Fruit fly (Drosophila melanogaster) whole organism, adult: ENCODE data around the gene CG14135.

Experiments
- CG11617 ChIP-seq: fragments of 200-800 bp; sonication (Bioruptor generic); optimal IDR thresholded peaks from 2 replicates; lab custom pipeline; 2017; ENCODE audit warnings: mild to moderate bottlenecking, missing biosample characterization, missing genetic modification reagents, missing genetic modification characterization
- CG12768 ChIP-seq: fragments of 200-800 bp; sonication (Bioruptor generic); optimal IDR thresholded peaks from 2 replicates; lab custom pipeline; 2017; ENCODE audit warnings: missing biosample characterization, missing genetic modification characterization, mild to moderate bottlenecking, moderate library complexity, missing genetic modification reagents
- CG14711 ChIP-seq: fragments of 200-800 bp; sonication (Bioruptor generic); optimal IDR thresholded peaks from 2 replicates; lab custom pipeline; 2018; ENCODE audit warnings: missing biosample characterization, mild to moderate bottlenecking, missing genetic modification characterization, moderate library complexity
- CG1620 ChIP-seq: fragments of 200-800 bp; sonication (Bioruptor generic); optimal IDR thresholded peaks from 2 replicates; lab custom pipeline; 2016; ENCODE audit warnings: missing biosample characterization, missing genetic modification characterization
- CG33017 ChIP-seq: fragments of 200-800 bp; sonication (Bioruptor generic); optimal IDR thresholded peaks from 2 replicates; lab custom pipeline; 2018; ENCODE audit warnings: missing biosample characterization, mild to moderate bottlenecking, missing genetic modification characterization, moderate library complexity
- CG5204 ChIP-seq: fragments of 200-800 bp; sonication (Bioruptor generic); optimal IDR thresholded peaks from 2 replicates; lab custom pipeline; 2016; ENCODE audit warnings: missing biosample characterization, missing genetic modification characterization
- CG7045 ChIP-seq: fragments of 200-800 bp; sonication (Bioruptor generic); optimal IDR thresholded peaks from 2 replicates; lab custom pipeline; 2017; ENCODE audit warnings: missing biosample characterization, mild to moderate bottlenecking, missing genetic modification characterization
- CG7101 ChIP-seq: fragments of 200-800 bp; sonication (Bioruptor generic); optimal IDR thresholded peaks from 2 replicates; lab custom pipeline; 2018; ENCODE audit warnings: missing biosample characterization, mild to moderate bottlenecking, missing genetic modification characterization, moderate library complexity
- Clk ChIP-seq: fragments of 200-800 bp; sonication (Bioruptor generic); optimal IDR thresholded peaks from 2 replicates; lab custom pipeline; 2017; ENCODE audit warnings: missing biosample characterization, missing genetic modification characterization
- Crg-1 ChIP-seq: fragments of 200-800 bp; sonication (Bioruptor generic); optimal IDR thresholded peaks from 2 replicates; lab custom pipeline; 2016; ENCODE audit warnings: missing biosample characterization, missing genetic modification characterization
- Hr96 ChIP-seq: fragments of 200-800 bp; sonication (Bioruptor generic); optimal IDR thresholded peaks from 2 replicates; lab custom pipeline; 2016; ENCODE audit warnings: missing biosample characterization, missing genetic modification characterization
- Mnt ChIP-seq: fragments of 200-800 bp; sonication (Bioruptor generic); optimal IDR thresholded peaks from 2 replicates; lab custom pipeline; 2016; ENCODE audit warnings: missing biosample characterization, mild to moderate bottlenecking, missing genetic modification characterization
- bab1 ChIP-seq: fragments of 200-800 bp; sonication (Bioruptor generic); optimal IDR thresholded peaks from 3 replicates; lab custom pipeline; 2019; ENCODE audit warnings: missing biosample characterization, mild to moderate bottlenecking, missing genetic modification characterization, moderate library complexity
- cic ChIP-seq: fragments of 200-800 bp; sonication (Bioruptor generic); optimal IDR thresholded peaks from 2 replicates; lab custom pipeline; 2017; ENCODE audit warnings: missing biosample characterization, mild to moderate bottlenecking, missing genetic modification characterization, moderate library complexity
- cnc ChIP-seq, 2 experiments: fragments of >200 bp; optimal IDR thresholded peaks; 2 replicates each; lab custom pipeline; 2017
- kay ChIP-seq: fragments of 200-800 bp; sonication (Bioruptor generic); peaks from one replicate; lab custom pipeline; 2016; ENCODE audit warnings: missing biosample characterization, missing genetic modification characterization, borderline replicate concordance
- ovo ChIP-seq: fragments of 200-800 bp; sonication (Bioruptor generic); optimal IDR thresholded peaks from 2 replicates; lab custom pipeline; 2016; ENCODE audit warnings: missing biosample characterization, missing genetic modification characterization
- pad ChIP-seq: fragments of 200-800 bp; sonication (Bioruptor generic); optimal IDR thresholded peaks from 3 replicates; lab custom pipeline; 2017; ENCODE audit warnings: missing biosample characterization, missing genetic modification characterization, mild to moderate bottlenecking, moderate library complexity, missing genetic modification reagents
- tj ChIP-seq: fragments of 200-800 bp; sonication (Bioruptor generic); optimal IDR thresholded peaks from 3 replicates; lab custom pipeline; 2017; ENCODE audit warnings: missing biosample characterization, mild to moderate bottlenecking, missing genetic modification characterization, moderate library complexity
- toe ChIP-seq: fragments of 200-800 bp; sonication (Bioruptor generic); optimal IDR thresholded peaks from 2 replicates; lab custom pipeline; 2016; ENCODE audit warnings: missing biosample characterization, missing genetic modification characterization

The CG14135 gene

dm6 chr3L:11711059-11711628 is 19.8 kb downstream of the CG14135 start, which contains the start of gene crim:
Gene crim, minus strand, starts transcription at chr3L:11711386.
- TF ChIP-seq CG7045 (GFP tag; lab: Kevin White, UChicago): no peak
- TF ChIP-seq CG33017 (tag; lab: Kevin White, UChicago): no peak
- TF ChIP-seq CG11617 (GFP tag; lab: Kevin White, UChicago): no peak
- peak; percentile 37 for TF ChIP-seq Mnt
- no peak for TF ChIP-seq Clk (GFP tag; lab: Kevin White, UChicago)
- peak; percentile 15 for TF ChIP-seq Crg-1 (GFP tag; lab: Kevin White, UChicago)
- peak; percentile 18 for TF ChIP-seq CG7101
- TF ChIP-seq cic (GFP tag; lab: Kevin White, UChicago): peak; percentile 52
- no peak for TF ChIP-seq toe
- peak; percentile 60 for TF ChIP-seq bab1 (GFP tag; lab: Kevin White, UChicago)
- peak; percentile 18 for TF ChIP-seq pad

DNA sequence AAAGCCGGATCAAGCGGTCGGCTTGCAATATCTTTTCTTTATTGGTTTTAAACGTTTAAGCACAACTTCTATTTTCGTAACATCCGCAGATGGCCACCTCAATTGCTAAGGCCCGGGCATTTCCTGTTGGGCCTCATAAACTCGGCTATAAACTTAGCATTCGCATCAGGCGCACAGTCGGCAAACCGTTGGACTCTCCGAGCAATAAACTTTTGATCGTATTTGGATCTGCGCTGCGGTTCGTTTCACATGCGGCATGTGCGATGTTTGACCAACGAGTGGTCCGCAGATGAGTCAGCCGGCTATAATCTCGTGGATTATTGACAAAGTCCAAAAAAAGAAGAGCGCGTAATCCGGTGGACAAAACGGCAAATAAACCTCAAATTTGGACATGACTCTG is 20.4 kb downstream of the CG14135 start:
- TF ChIP-seq Crg-1 (GFP tag; lab: Kevin White, UChicago): no peak
- no peak for TF ChIP-seq CG1620 (GFP tag; lab: Kevin White, UChicago)

DNA sequence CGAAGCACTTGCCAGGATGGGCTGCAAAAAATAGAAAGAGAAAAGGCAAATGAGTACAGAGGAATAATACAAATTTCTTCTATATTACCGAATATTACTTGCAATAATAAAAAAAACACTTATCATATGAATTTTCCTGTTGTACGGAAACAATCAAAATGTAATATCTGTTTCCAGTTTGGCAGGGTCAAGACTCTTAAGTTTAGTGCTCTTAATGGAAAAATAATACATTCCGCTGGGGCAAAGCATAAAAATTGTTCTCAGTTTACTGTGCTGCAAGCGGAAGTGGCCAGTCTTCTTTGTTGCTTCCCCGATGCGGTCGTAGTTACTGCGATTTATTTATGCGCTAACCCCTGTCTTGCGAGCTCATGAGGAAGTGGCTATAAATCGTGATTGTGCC is 21.5 kb downstream of the CG14135 start:
- no peak for TF ChIP-seq bab1 (GFP tag; lab: Kevin White, UChicago)
- TF ChIP-seq CG12768 (GFP tag; lab: Kevin White, UChicago): no peak
- no peak for TF ChIP-seq Mnt
- TF ChIP-seq Clk (GFP tag; lab: Kevin White, UChicago): no peak
- TF ChIP-seq ovo: no peak
- no peak for TF ChIP-seq CG14711 (tag; lab: Kevin White, UChicago)
- no peak for TF ChIP-seq CG33017 (tag; lab: Kevin White, UChicago)

- no peak for TF ChIP-seq Hr96 (GFP tag; lab: Kevin White, UChicago)
- TF ChIP-seq ovo: no peak
- no peak for TF ChIP-seq CG7101
- TF ChIP-seq CG12768 (GFP tag; lab: Kevin White, UChicago): no peak
- no peak for TF ChIP-seq CG33017 (tag; lab: Kevin White, UChicago)
- TF ChIP-seq tj (GFP tag; lab: Kevin White, UChicago): no peak
- TF ChIP-seq Mnt: no peak
- TF ChIP-seq CG7045 (GFP tag; lab: Kevin White, UChicago): no peak
Measured at dm6 chr3L:11715187-11715586, 23.8 kb downstream of the CG14135 start, which contains the start of gene CG14132. Gene CG14132, minus strand, starts transcription at chr3L:11715285.

DNA sequence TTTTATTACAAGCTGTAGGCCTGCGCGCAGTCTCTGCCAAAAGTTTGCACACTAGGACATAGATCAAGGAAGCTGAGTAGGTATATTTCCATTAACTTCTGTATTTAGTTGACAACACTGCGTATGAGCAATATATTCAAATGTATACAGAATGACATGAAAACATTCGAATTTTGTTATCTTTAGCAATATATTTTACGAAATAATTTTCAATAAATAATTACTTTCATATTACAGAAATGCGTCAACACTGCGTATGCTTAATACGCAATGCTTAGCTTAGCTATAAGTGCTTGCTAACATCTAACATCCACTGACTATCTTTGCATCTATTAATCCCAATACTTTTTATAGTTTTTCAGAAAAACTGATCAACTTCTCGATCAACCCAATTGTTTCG is 25.0 kb downstream of the CG14135 start:
- no peak for TF ChIP-seq ovo
- TF ChIP-seq kay: no peak
- TF ChIP-seq cnc (optimal IDR thresholded peaks at IDR 0.05; lab: Kevin White, UChicago): no peak
- TF ChIP-seq tj (GFP tag; lab: Kevin White, UChicago): no peak
- TF ChIP-seq CG7045 (GFP tag; lab: Kevin White, UChicago): no peak
- TF ChIP-seq CG1620 (GFP tag; lab: Kevin White, UChicago): no peak
- no peak for TF ChIP-seq Clk (GFP tag; lab: Kevin White, UChicago)
- TF ChIP-seq CG5204 (GFP tag; lab: Kevin White, UChicago): no peak
- TF ChIP-seq toe: no peak
- TF ChIP-seq cic (GFP tag; lab: Kevin White, UChicago): no peak
- TF ChIP-seq Crg-1 (GFP tag; lab: Kevin White, UChicago): no peak
- no peak for TF ChIP-seq Hr96 (GFP tag; lab: Kevin White, UChicago)
- TF ChIP-seq CG14711 (tag; lab: Kevin White, UChicago): no peak
- no peak for TF ChIP-seq CG7101
- no peak for TF ChIP-seq pad
- TF ChIP-seq Mnt: no peak
- no peak for TF ChIP-seq CG33017 (tag; lab: Kevin White, UChicago)
- no peak for TF ChIP-seq bab1 (GFP tag; lab: Kevin White, UChicago)

- TF ChIP-seq cnc (optimal IDR thresholded peaks at IDR 0.05; lab: Kevin White, UChicago) (no peak), CG33017 (tag; lab: Kevin White, UChicago) (no peak), CG7101 (no peak), CG1620 (GFP tag; lab: Kevin White, UChicago) (no peak), kay (no peak), pad (no peak), bab1 (GFP tag; lab: Kevin White, UChicago) (no peak), Clk (GFP tag; lab: Kevin White, UChicago) (no peak), CG14711 (tag; lab: Kevin White, UChicago) (no peak), ovo (no peak), Mnt (no peak), toe (no peak), Hr96 (GFP tag; lab: Kevin White, UChicago) (no peak), CG5204 (GFP tag; lab: Kevin White, UChicago) (no peak), CG12768 (GFP tag; lab: Kevin White, UChicago) (no peak)
Measured at dm6 chr3L:11716899-11717298, 25.5 kb downstream of the CG14135 start.

- TF ChIP-seq Crg-1 (GFP tag; lab: Kevin White, UChicago): no peak
- TF ChIP-seq pad: no peak
Measured at dm6 chr3L:11717300-11717699, 25.9 kb downstream of the CG14135 start.
